Worm (Caenorhabditis elegans) whole organism, L3 larva: ENCODE data around the gene srg-46.

Experiments
- R02D3.7 ChIP-seq: fragments of 150-350 bp; optimal IDR thresholded peaks from 2 replicates; lab custom pipeline; 2014; ENCODE audit warnings: missing biosample characterization, missing genetic modification characterization
- aly-2 ChIP-seq: fragments of 150-350 bp; optimal IDR thresholded peaks from 2 replicates; lab custom pipeline; 2014; ENCODE audit warnings: missing biosample characterization, missing genetic modification characterization
- ama-1 ChIP-seq: fragments of 150-350 bp; optimal IDR thresholded peaks from 2 replicates; lab custom pipeline; 2018
- egl-5 ChIP-seq: fragments of 150-350 bp; optimal IDR thresholded peaks from 2 replicates; lab custom pipeline; 2017; ENCODE audit warnings: missing biosample characterization, missing genetic modification reagents, missing genetic modification characterization, inconsistent platforms
- elt-2 ChIP-seq: sonication (generic microtip); optimal IDR thresholded peaks from 2 replicates; lab custom pipeline; 2016; ENCODE audit warnings: missing genetic modification reagents, mild to moderate bottlenecking, missing genetic modification characterization, missing compliant biosample characterization
- elt-3 ChIP-seq, 3 experiments: fragments of 150-350 bp in 1 of 3; sonication (generic microtip) in 2 of 3; optimal IDR thresholded peaks; 2 replicates in 2 of 3; 4 replicates in 1 of 3; lab custom pipeline; 2014 to 2017; ENCODE audit warnings: missing biosample characterization in 3 of 3, missing genetic modification characterization in 3 of 3
- eor-1 ChIP-seq, 2 experiments: fragments of 150-350 bp; optimal IDR thresholded peaks; 2 replicates each; lab custom pipeline; 2014 to 2018; ENCODE audit warnings: missing biosample characterization in 2 of 2, missing genetic modification characterization in 2 of 2
- fkh-10 ChIP-seq: sonication (generic microtip); optimal IDR thresholded peaks from 2 replicates; lab custom pipeline; 2017; ENCODE audit warnings: missing biosample characterization, missing genetic modification reagents, missing genetic modification characterization
- fkh-2 ChIP-seq: fragments of 150-350 bp; optimal IDR thresholded peaks from 2 replicates; lab custom pipeline; 2014; ENCODE audit warnings: missing biosample characterization, missing genetic modification reagents, missing genetic modification characterization
- fos-1 ChIP-seq: fragments of 150-350 bp; optimal IDR thresholded peaks from 2 replicates; lab custom pipeline; 2014; ENCODE audit warnings: missing biosample characterization, missing genetic modification characterization
- hmg-11 ChIP-seq: sonication (generic microtip); optimal IDR thresholded peaks from 2 replicates; lab custom pipeline; 2016; ENCODE audit warnings: missing genetic modification characterization, missing compliant biosample characterization
- jun-1 ChIP-seq: fragments of 150-350 bp; optimal IDR thresholded peaks from 2 replicates; lab custom pipeline; 2014; ENCODE audit warnings: missing biosample characterization, missing genetic modification reagents, missing genetic modification characterization
- lin-15B ChIP-seq: fragments of 150-350 bp; optimal IDR thresholded peaks from 2 replicates; lab custom pipeline; 2014; ENCODE audit warnings: missing biosample characterization, missing genetic modification characterization
- lin-39 ChIP-seq: fragments of 150-350 bp; optimal IDR thresholded peaks from 2 replicates; lab custom pipeline; 2018; ENCODE audit warnings: missing biosample characterization, missing genetic modification reagents, missing genetic modification characterization
- mml-1 ChIP-seq: fragments of 150-350 bp; sonication (generic microtip); optimal IDR thresholded peaks from 3 replicates; lab custom pipeline; 2014; ENCODE audit warnings: missing biosample characterization, missing genetic modification characterization
- nfya-1 ChIP-seq: sonication (generic microtip); optimal IDR thresholded peaks from 2 replicates; lab custom pipeline; 2017; ENCODE audit warnings: missing genetic modification characterization, mild to moderate bottlenecking, missing compliant biosample characterization, antibody characterized with exemption, moderate library complexity; ENCODE audit not compliant: insufficient read depth
- nhr-12 ChIP-seq: fragments of 150-350 bp; optimal IDR thresholded peaks from 2 replicates; lab custom pipeline; 2014; ENCODE audit warnings: missing biosample characterization, missing genetic modification characterization
- nhr-23 ChIP-seq: fragments of 150-350 bp; optimal IDR thresholded peaks from 2 replicates; lab custom pipeline; 2014; ENCODE audit warnings: missing biosample characterization, missing genetic modification reagents, missing genetic modification characterization
- nhr-25 ChIP-seq: sonication (generic microtip); optimal IDR thresholded peaks from 2 replicates; lab custom pipeline; 2017; ENCODE audit warnings: missing biosample characterization, missing genetic modification characterization
- nhr-43 ChIP-seq: sonication (generic microtip); optimal IDR thresholded peaks from 2 replicates; lab custom pipeline; 2016; ENCODE audit warnings: mild to moderate bottlenecking, missing genetic modification characterization, missing compliant biosample characterization; ENCODE audit not compliant: poor library complexity, severe bottlenecking
- nhr-67 ChIP-seq: fragments of 150-350 bp; optimal IDR thresholded peaks from 2 replicates; lab custom pipeline; 2014; ENCODE audit warnings: missing biosample characterization, missing genetic modification characterization
- nhr-77 ChIP-seq: fragments of 150-350 bp; optimal IDR thresholded peaks from 2 replicates; lab custom pipeline; 2014; ENCODE audit warnings: missing biosample characterization, missing genetic modification characterization
- pha-4 ChIP-seq: fragments of 150-350 bp; optimal IDR thresholded peaks from 2 replicates; lab custom pipeline; 2014; ENCODE audit warnings: missing biosample characterization, missing genetic modification reagents, missing genetic modification characterization
- pqm-1 ChIP-seq: fragments of 150-350 bp; optimal IDR thresholded peaks from 2 replicates; lab custom pipeline; 2017; ENCODE audit warnings: missing biosample characterization, missing genetic modification characterization, inconsistent platforms
- sea-2 ChIP-seq: fragments of 150-350 bp; sonication (generic microtip); optimal IDR thresholded peaks from 4 replicates; lab custom pipeline; 2014; ENCODE audit warnings: missing biosample characterization, missing genetic modification reagents, missing genetic modification characterization
- skn-1 ChIP-seq: fragments of 150-350 bp; optimal IDR thresholded peaks from 2 replicates; lab custom pipeline; 2014; ENCODE audit warnings: missing biosample characterization, missing genetic modification characterization
- snpc-4 ChIP-seq: fragments of 150-350 bp; optimal IDR thresholded peaks from 2 replicates; lab custom pipeline; 2014; ENCODE audit warnings: missing biosample characterization, missing genetic modification characterization
- unc-62 ChIP-seq: fragments of 150-350 bp; sonication (generic microtip); optimal IDR thresholded peaks from 4 replicates; lab custom pipeline; 2014; ENCODE audit warnings: missing biosample characterization, missing genetic modification reagents, missing genetic modification characterization
- zag-1 ChIP-seq: fragments of 150-350 bp; optimal IDR thresholded peaks from 2 replicates; lab custom pipeline; 2014; ENCODE audit warnings: missing biosample characterization, missing genetic modification characterization
- ztf-4 ChIP-seq: fragments of 150-350 bp; optimal IDR thresholded peaks from 2 replicates; lab custom pipeline; 2014; ENCODE audit warnings: missing biosample characterization, missing genetic modification characterization

The srg-46 gene

ce11 chrV:13393333-13393803 is 29.9 kb downstream of the srg-46 start (continued):
- TF ChIP-seq fkh-10 (GFP tag; lab: Kevin White, UChicago), result no peak
- TF ChIP-seq egl-5, result no peak
- no peak for TF ChIP-seq aly-2 (tag; lab: Kevin White, UChicago)
- no peak for TF ChIP-seq jun-1 (tag; lab: Kevin White, UChicago)
- TF ChIP-seq pha-4 (tag; lab: Kevin White, UChicago), result no peak
- no peak for TF ChIP-seq ztf-4
- TF ChIP-seq snpc-4 (tag; lab: Kevin White, UChicago), result no peak

DNA sequence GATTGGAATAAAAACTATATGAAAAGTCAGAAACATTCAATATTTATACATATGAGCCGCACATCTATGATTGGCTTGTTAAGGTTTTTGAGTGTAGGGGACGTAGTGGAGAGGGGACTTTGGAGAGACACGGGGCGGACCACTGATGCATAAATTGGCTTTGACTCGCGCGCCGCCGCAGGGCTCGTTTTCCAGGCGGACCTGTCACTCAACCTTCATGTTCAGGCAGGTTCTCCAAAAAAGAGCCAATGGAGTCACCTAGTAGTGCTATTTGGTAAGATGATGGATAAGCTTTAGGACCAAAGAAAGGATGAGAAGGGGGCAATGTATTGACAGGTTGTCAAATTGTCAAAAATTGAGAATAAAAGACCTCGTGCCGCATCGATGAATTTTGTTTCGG is 31.5 kb downstream of the srg-46 start:
- TF ChIP-seq unc-62 (GFP tag; lab: Kevin White, UChicago), result no peak
- no peak for TF ChIP-seq zag-1 (tag; lab: Kevin White, UChicago)
- no peak for TF ChIP-seq sea-2 (GFP tag; lab: Kevin White, UChicago)
- TF ChIP-seq lin-39 (tag; lab: Kevin White, UChicago), result no peak
- no peak for TF ChIP-seq nfya-1 (tag; lab: Kevin White, UChicago)
- TF ChIP-seq nhr-12 (tag; lab: Kevin White, UChicago), result no peak
- no peak for TF ChIP-seq skn-1
- no peak for TF ChIP-seq R02D3.7 (tag; lab: Kevin White, UChicago)
- TF ChIP-seq eor-1 (tag; optimal IDR thresholded peaks at IDR 0.05; lab: Kevin White, UChicago), result no peak
- TF ChIP-seq ama-1, result no peak
- no peak for TF ChIP-seq elt-2 (tag; lab: Kevin White, UChicago)
- TF ChIP-seq nhr-77 (tag; lab: Kevin White, UChicago), result no peak
- TF ChIP-seq, all 47 proteins: peak for 0

DNA sequence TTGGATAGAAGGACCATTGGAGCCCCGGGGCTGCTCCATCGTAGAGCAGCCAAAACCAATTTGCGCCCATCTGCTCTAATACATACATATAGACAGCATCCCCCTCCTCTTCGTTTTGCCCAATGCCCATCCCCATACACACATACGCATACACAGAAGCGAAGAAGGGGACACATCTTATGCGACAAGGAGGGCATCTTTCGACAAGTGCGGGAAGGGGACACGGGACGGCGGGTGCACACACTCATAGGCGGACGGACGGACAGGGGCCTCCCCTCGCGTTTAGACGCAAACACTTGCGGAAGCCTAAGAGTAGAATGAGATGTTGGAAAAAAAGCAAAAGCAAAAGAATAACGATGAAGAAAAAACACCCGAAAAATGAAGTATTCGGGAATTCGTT is 32.9 kb downstream of the srg-46 start:
- TF ChIP-seq hmg-11 (tag; lab: Kevin White, UChicago) (peak; percentile 30), nhr-43 (tag; lab: Kevin White, UChicago) (no peak), nfya-1 (tag; lab: Kevin White, UChicago) (peak; percentile 38), lin-39 (tag; lab: Kevin White, UChicago) (peak; percentile 21)
- TF ChIP-seq, all 47 proteins: peak for 3

DNA sequence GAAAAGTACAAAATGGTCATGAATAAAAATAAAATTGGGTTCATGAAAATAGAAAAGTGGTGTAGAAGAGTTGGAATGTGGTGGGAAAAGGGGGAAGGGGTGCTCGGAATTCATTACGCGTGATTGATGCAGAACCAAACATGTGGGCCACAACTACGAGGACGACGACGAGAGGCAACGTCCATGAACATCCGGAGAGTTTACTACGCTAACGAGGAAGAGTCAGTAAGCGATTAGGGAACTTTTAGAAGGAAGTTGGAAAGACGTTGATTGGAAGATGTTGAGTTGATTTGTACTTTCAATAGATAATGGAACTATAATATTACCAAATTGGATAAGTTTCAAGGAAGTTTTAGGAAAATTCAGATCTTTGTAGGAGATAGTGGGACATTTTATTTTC is 38.2 kb downstream of the srg-46 start:
- TF ChIP-seq nhr-67 (tag; lab: Kevin White, UChicago) (no peak), lin-39 (tag; lab: Kevin White, UChicago) (peak; percentile 42), lin-15B (tag; lab: Kevin White, UChicago) (no peak), aly-2 (tag; lab: Kevin White, UChicago) (no peak), pha-4 (tag; lab: Kevin White, UChicago) (no peak), snpc-4 (tag; lab: Kevin White, UChicago) (no peak)

DNA sequence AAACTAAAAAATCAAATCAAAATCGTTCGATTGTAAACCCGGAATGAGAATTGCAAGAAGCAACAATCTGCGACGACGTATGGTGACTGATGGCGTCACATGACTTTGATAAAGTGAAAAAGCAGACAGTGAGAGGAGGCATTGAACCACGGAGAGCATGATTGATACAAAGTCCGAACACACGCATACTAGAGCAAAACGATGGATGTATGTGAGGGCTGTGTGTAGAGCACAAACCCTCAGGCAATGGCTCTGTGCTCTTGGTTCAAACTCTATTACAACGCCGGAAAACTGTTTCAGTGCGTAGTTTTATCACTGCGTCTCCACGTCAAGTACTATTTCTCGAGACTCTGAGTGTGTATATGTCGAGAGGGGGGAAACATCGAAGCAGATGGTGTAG is 39.0 kb downstream of the srg-46 start:
- TF ChIP-seq elt-3 (tag; optimal IDR thresholded peaks at IDR 0.05; lab: Kevin White, UChicago) (no peak), nfya-1 (tag; lab: Kevin White, UChicago) (no peak), egl-5 (peak; percentile 52), nhr-23 (tag; lab: Kevin White, UChicago) (no peak), fos-1 (tag; lab: Kevin White, UChicago) (no peak), lin-39 (tag; lab: Kevin White, UChicago) (peak; percentile 93)
- TF ChIP-seq, all 47 proteins: peak for 2

- TF ChIP-seq pqm-1 (tag; lab: Kevin White, UChicago), result no peak
- no peak for TF ChIP-seq snpc-4 (tag; lab: Kevin White, UChicago)
- TF ChIP-seq nhr-25 (tag; lab: Kevin White, UChicago), result no peak
- TF ChIP-seq fkh-2 (tag; lab: Kevin White, UChicago), result no peak
- TF ChIP-seq mml-1, result no peak
- no peak for TF ChIP-seq jun-1 (tag; lab: Kevin White, UChicago)
- TF ChIP-seq pha-4 (tag; lab: Kevin White, UChicago), result peak; percentile 10
Measured at ce11 chrV:13406032-13406431, 42.5 kb downstream of the srg-46 start, which contains the start of gene cutl-1. cutl-1 (minus strand) TSS chrV:13406114.
